Worm (Caenorhabditis elegans) whole organism, late embryonic: Measurements from ENCODE around the gene zipt-7.1.

Experiments
- K02D7.2 ChIP-seq: sonication (generic microtip); optimal IDR thresholded peaks from 2 replicates; lab custom pipeline; 2017; ENCODE audit warnings: mild to moderate bottlenecking, missing genetic modification characterization, missing compliant biosample characterization
- T23F11.4 ChIP-seq: fragments of 200-800 bp; sonication (Bioruptor generic); optimal IDR thresholded peaks from 2 replicates; lab custom pipeline; 2018; ENCODE audit warnings: mild to moderate bottlenecking, missing genetic modification characterization, missing compliant biosample characterization
- ama-1 ChIP-seq: fragments of 150-350 bp; optimal IDR thresholded peaks from 2 replicates; lab custom pipeline; 2014
- ceh-24 ChIP-seq: sonication (generic microtip); optimal IDR thresholded peaks from 2 replicates; lab custom pipeline; 2016; ENCODE audit warnings: mild to moderate bottlenecking, missing genetic modification characterization, missing compliant biosample characterization
- ceh-30 ChIP-seq: fragments of 150-350 bp; optimal IDR thresholded peaks from 2 replicates; lab custom pipeline; 2014; ENCODE audit warnings: missing biosample characterization, missing genetic modification characterization
- che-1 ChIP-seq: sonication (generic microtip); optimal IDR thresholded peaks from 2 replicates; lab custom pipeline; 2016; ENCODE audit warnings: mild to moderate bottlenecking, missing genetic modification characterization, missing compliant biosample characterization
- ets-4 ChIP-seq: sonication (generic microtip); optimal IDR thresholded peaks from 2 replicates; lab custom pipeline; 2016; ENCODE audit warnings: missing genetic modification characterization, missing compliant biosample characterization
- pat-9 ChIP-seq: fragments of 200-800 bp; sonication (Bioruptor generic); optimal IDR thresholded peaks from 2 replicates; lab custom pipeline; 2018; ENCODE audit warnings: mild to moderate bottlenecking, missing genetic modification characterization, moderate library complexity, missing compliant biosample characterization
- rnt-1 ChIP-seq: sonication (generic microtip); optimal IDR thresholded peaks from 2 replicates; lab custom pipeline; 2016; ENCODE audit warnings: missing genetic modification characterization, missing compliant biosample characterization
- ttx-3 ChIP-seq: sonication (generic microtip); optimal IDR thresholded peaks from 2 replicates; lab custom pipeline; 2016; ENCODE audit warnings: missing genetic modification reagents, missing genetic modification characterization, missing compliant biosample characterization

ce11 chrIV:17284099-17284498 is 3.8 kb downstream of the zipt-7.1 start, which contains the start of gene nra-1:
- no peak for TF ChIP-seq ceh-30
- no peak for TF ChIP-seq ceh-24
- TF ChIP-seq ama-1 (lab: Kevin White, UChicago): no peak
- no peak for TF ChIP-seq T23F11.4 (GFP tag; lab: Kevin White, UChicago)
- no peak for TF ChIP-seq rnt-1 (tag; lab: Kevin White, UChicago)
- no peak for TF ChIP-seq ttx-3 (tag; lab: Kevin White, UChicago)
- TF ChIP-seq che-1 (tag; lab: Kevin White, UChicago): no peak
- TF ChIP-seq ets-4 (tag; lab: Kevin White, UChicago): no peak
- no peak for TF ChIP-seq pat-9
- no peak for TF ChIP-seq K02D7.2 (tag; lab: Kevin White, UChicago)
